Worm (Caenorhabditis elegans): ENCODE measurements around the gene ZK218.11.

Gene ZK218.11

DNA sequence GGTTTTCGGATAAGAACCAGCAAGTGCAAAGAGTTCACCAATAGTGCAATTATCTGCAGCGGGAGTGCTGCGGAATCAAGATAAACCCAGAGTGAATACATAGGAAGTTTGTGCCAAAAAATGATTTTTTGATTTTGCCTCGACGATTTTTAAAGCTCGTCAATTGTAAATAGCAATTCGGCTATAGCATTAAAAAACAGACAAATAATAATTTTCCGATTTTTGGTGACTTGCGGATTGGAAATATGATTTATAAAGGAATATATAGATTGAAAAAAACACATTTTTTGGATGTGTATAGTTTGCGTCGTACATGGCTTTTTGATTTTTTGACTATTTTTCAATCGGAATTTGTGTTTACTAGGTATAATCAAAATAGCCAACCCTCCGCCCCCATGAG lies 28.4 kb downstream of the ZK218.11 start, which contains the start of gene srw-20:
TSS of gene srw-20 (minus strand) at position 101 of the 400 bp plus-strand sequence.
- TF ChIP-seq him-1 (tag; optimal IDR thresholded peaks at IDR 0.05) (no peak), dao-5 (tag; optimal IDR thresholded peaks at IDR 0.05) (no peak), W03F9.2 (tag; optimal IDR thresholded peaks at IDR 0.05) (no peak)

- TF ChIP-seq dao-5 (tag; optimal IDR thresholded peaks at IDR 0.05) (no peak), him-1 (tag; optimal IDR thresholded peaks at IDR 0.05) (no peak), W03F9.2 (tag; optimal IDR thresholded peaks at IDR 0.05) (no peak)
Measured at ce11 chrV:17077889-17078288, 30.3 kb downstream of the ZK218.11 start, which contains the start of gene T05E12.3. T05E12.3 (minus strand) TSS chrV:17077989.

ce11 chrV:17075900-17076299 lies 32.3 kb downstream of the ZK218.11 start, which contains the start of gene str-125:
str-125 (minus strand) TSS chrV:17076000.
- TF ChIP-seq W03F9.2 (tag; optimal IDR thresholded peaks at IDR 0.05) (no peak), dao-5 (tag; optimal IDR thresholded peaks at IDR 0.05) (no peak), him-1 (tag; optimal IDR thresholded peaks at IDR 0.05) (no peak)

- TF ChIP-seq dao-5 (tag; optimal IDR thresholded peaks at IDR 0.05) (no peak), him-1 (tag; optimal IDR thresholded peaks at IDR 0.05) (no peak), W03F9.2 (tag; optimal IDR thresholded peaks at IDR 0.05) (no peak)
Measured at ce11 chrV:17071578-17071977, 36.6 kb downstream of the ZK218.11 start, which contains the start of gene srbc-14. srbc-14 (minus strand) TSS chrV:17071678.

ce11 chrV:17068839-17069238 lies 39.4 kb downstream of the ZK218.11 start, which contains the start of gene T05E12.8:
T05E12.8 (plus strand) TSS chrV:17069139.
- no peak for TF ChIP-seq W03F9.2 (tag; optimal IDR thresholded peaks at IDR 0.05)
- TF ChIP-seq him-1 (tag; optimal IDR thresholded peaks at IDR 0.05), result no peak

ce11 chrV:17066634-17067033 lies 41.6 kb downstream of the ZK218.11 start:
- TF ChIP-seq dao-5 (tag; optimal IDR thresholded peaks at IDR 0.05) (no peak), him-1 (tag; optimal IDR thresholded peaks at IDR 0.05) (no peak), W03F9.2 (tag; optimal IDR thresholded peaks at IDR 0.05) (no peak)

DNA sequence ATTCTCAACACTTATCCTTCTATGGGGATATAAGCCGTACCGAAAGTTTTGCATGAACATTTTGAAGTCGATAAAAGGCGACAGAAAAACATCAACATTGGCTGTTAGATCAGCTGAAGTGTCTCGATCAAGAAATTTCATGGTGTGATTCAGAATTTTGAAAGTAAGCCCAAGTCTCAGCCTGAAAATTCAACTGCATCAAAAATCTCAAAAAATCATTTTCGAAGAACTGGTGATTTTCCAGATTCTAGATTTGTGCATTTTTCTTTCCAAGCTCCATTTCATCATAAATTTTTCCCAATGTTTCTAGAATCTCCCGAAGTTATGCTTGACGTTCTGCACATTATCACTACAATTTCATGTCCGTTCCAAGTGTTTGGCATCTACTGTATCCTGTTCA lies 43.5 kb downstream of the ZK218.11 start, which contains the start of gene srh-255:
TSS of gene srh-255 (plus strand) at position 301 of the 400 bp plus-strand sequence.
- TF ChIP-seq him-1 (tag; optimal IDR thresholded peaks at IDR 0.05) (no peak), dao-5 (tag; optimal IDR thresholded peaks at IDR 0.05) (no peak)

ce11 chrV:17061585-17061984 lies 46.6 kb downstream of the ZK218.11 start, which contains the start of gene F28B1.9:
F28B1.9 (plus strand) TSS chrV:17061885.
- TF ChIP-seq him-1 (tag; optimal IDR thresholded peaks at IDR 0.05) (no peak), W03F9.2 (tag; optimal IDR thresholded peaks at IDR 0.05) (no peak), dao-5 (tag; optimal IDR thresholded peaks at IDR 0.05) (no peak)

DNA sequence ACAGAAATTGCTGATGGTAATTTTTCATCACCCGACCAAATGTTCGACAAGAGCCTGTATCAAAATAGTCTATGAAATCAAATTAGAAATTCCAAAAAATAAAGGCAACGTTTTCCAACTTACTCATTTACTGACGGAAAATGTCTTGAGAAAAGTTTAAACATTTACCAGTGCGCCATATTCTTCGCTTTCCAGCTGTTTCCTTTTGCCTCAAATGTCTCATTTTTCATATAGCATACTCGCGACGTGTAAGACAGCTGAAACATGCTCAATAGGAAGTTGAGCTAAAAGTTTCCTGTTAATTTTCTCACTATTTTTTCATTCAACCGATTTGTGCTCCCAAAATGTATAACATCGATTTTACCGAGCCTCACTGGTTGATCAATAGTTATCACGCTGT lies 48.2 kb downstream of the ZK218.11 start, which contains the start of gene sri-66:
TSS of gene sri-66 (plus strand) at position 301 of the 400 bp plus-strand sequence.
- no peak for TF ChIP-seq him-1 (tag; optimal IDR thresholded peaks at IDR 0.05)
- no peak for TF ChIP-seq dao-5 (tag; optimal IDR thresholded peaks at IDR 0.05)
- no peak for TF ChIP-seq W03F9.2 (tag; optimal IDR thresholded peaks at IDR 0.05)

Measured in whole organism, L4/young adult.